Fruit fly (Drosophila melanogaster) S2 (cell line): ENCODE results near the gene CG34241.

Source experiments
- CG8478 ChIP-seq: fragments of >200 bp; optimal IDR thresholded peaks from 2 replicates; lab custom pipeline; 2018
- CTCF ChIP-seq, 2 experiments: fragments of >200 bp; optimal IDR thresholded peaks; 2 replicates each; lab custom pipeline; 2018

- no peak for TF ChIP-seq CTCF (optimal IDR thresholded peaks at IDR 0.05; lab: Kevin White, UChicago)
- no peak for TF ChIP-seq CG8478 (lab: Kevin White, UChicago)
Measured at dm6 chr3L:12096799-12097662, 30.7 kb upstream of the CG34241 start.
